Worm (Caenorhabditis elegans): ENCODE measurements around the gene nsy-1.

The nsy-1 gene

ce11 chrII:5058036-5058435, 35.5 kb downstream of the nsy-1 start, which contains the start of gene C27A2.12:
Gene C27A2.12 (minus strand): TSS chrII:5058136.
- TF ChIP-seq zag-1 (tag; optimal IDR thresholded peaks at IDR 0.05) (no peak), Y55F3AM.14 (GFP tag; optimal IDR thresholded peaks at IDR 0.05) (no peak), elt-3 (tag; optimal IDR thresholded peaks at IDR 0.05) (no peak), ztf-4 (tag; optimal IDR thresholded peaks at IDR 0.05) (no peak), ama-1 (optimal IDR thresholded peaks at IDR 0.05) (no peak), elt-1 (tag; optimal IDR thresholded peaks at IDR 0.05) (no peak), dmd-4 (tag; optimal IDR thresholded peaks at IDR 0.05) (no peak), nhr-129 (tag; optimal IDR thresholded peaks at IDR 0.05) (no peak), unc-39 (tag; optimal IDR thresholded peaks at IDR 0.05) (no peak), sem-4 (tag; optimal IDR thresholded peaks at IDR 0.05) (no peak), skn-1 (tag; optimal IDR thresholded peaks at IDR 0.05) (no peak), mdl-1 (tag; optimal IDR thresholded peaks at IDR 0.05) (no peak)

DNA sequence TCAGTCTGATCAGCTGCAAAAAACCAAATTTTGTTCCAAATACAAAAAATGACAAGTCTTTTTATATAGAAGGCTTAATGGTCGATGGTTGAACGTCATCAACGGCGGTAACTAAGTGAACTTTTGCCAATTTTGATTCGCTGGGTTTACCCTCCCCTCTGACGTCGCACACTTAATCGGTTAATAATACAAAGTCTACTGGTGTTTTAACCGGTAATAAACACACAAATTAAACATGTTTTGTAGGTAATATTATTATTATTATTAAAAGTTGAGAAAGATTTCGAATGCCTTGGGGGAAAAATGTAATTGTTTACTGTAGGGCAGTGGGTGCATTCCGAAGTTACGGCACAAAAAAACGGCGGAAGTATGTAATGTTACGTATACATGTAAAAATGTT, 38.2 kb downstream of the nsy-1 start, which contains the start of gene pho-12:
TSS of gene pho-12 (minus strand) at position 101 of the 400 bp plus-strand sequence.
- TF ChIP-seq lin-11 (tag; optimal IDR thresholded peaks at IDR 0.05) (no peak), peb-1 (tag; optimal IDR thresholded peaks at IDR 0.05) (no peak), fos-1 (tag; optimal IDR thresholded peaks at IDR 0.05) (no peak), sem-4 (tag; optimal IDR thresholded peaks at IDR 0.05) (no peak), zag-1 (tag; optimal IDR thresholded peaks at IDR 0.05) (no peak), nhr-23 (tag; optimal IDR thresholded peaks at IDR 0.05) (no peak), ceh-16 (tag; optimal IDR thresholded peaks at IDR 0.05) (no peak), sma-3 (GFP tag; optimal IDR thresholded peaks at IDR 0.05) (no peak), unc-55 (GFP tag; optimal IDR thresholded peaks at IDR 0.05) (no peak), nhr-25 (tag; optimal IDR thresholded peaks at IDR 0.05) (no peak), snpc-4 (tag; optimal IDR thresholded peaks at IDR 0.05) (no peak), egl-27 (tag; optimal IDR thresholded peaks at IDR 0.05) (no peak), nhr-237 (tag; optimal IDR thresholded peaks at IDR 0.05) (no peak), nhr-10 (tag; optimal IDR thresholded peaks at IDR 0.05) (no peak), mab-5 (tag; optimal IDR thresholded peaks at IDR 0.05) (no peak), nhr-6 (tag; optimal IDR thresholded peaks at IDR 0.05) (no peak), aly-2 (tag; optimal IDR thresholded peaks at IDR 0.05) (no peak), mdl-1 (tag; optimal IDR thresholded peaks at IDR 0.05) (no peak)

- TF ChIP-seq nhr-21 (tag; optimal IDR thresholded peaks at IDR 0.05) (peak; percentile 28), C34F6.9 (tag; optimal IDR thresholded peaks at IDR 0.05) (peak; percentile 83), nhr-237 (tag; optimal IDR thresholded peaks at IDR 0.05) (no peak), lsy-2 (tag; optimal IDR thresholded peaks at IDR 0.05) (peak; percentile 50 to 88), mbf-1 (tag; optimal IDR thresholded peaks at IDR 0.05) (no peak), ZK546.5 (tag; optimal IDR thresholded peaks at IDR 0.05) (no peak), aly-2 (tag; optimal IDR thresholded peaks at IDR 0.05) (no peak), unc-55 (GFP tag; optimal IDR thresholded peaks at IDR 0.05) (peak; percentile 94), ztf-1 (GFP tag; conservative IDR thresholded peaks at IDR 0.05) (no peak), sem-4 (tag; optimal IDR thresholded peaks at IDR 0.05) (no peak), gmeb-1 (tag; optimal IDR thresholded peaks at IDR 0.05) (peak; percentile 80), crh-2 (tag; optimal IDR thresholded peaks at IDR 0.05) (peak; percentile 77), sma-3 (GFP tag; optimal IDR thresholded peaks at IDR 0.05) (peak; percentile 69), lin-11 (tag; optimal IDR thresholded peaks at IDR 0.05) (peak; percentile 10), fos-1 (tag; optimal IDR thresholded peaks at IDR 0.05) (peak; percentile 40), sma-9 (GFP tag; optimal IDR thresholded peaks at IDR 0.05) (peak; percentile 62), sma-9 (tag; optimal IDR thresholded peaks at IDR 0.05) (no peak), nhr-6 (tag; optimal IDR thresholded peaks at IDR 0.05) (no peak), nhr-129 (tag; optimal IDR thresholded peaks at IDR 0.05) (peak; percentile 78), lin-13 (GFP tag; optimal IDR thresholded peaks at IDR 0.05) (peak; percentile 78), blmp-1 (tag; optimal IDR thresholded peaks at IDR 0.05; ENCODE audit: insufficient read depth) (peak; percentile 9), snpc-4 (tag; optimal IDR thresholded peaks at IDR 0.05) (peak; percentile 82), ceh-82 (tag; optimal IDR thresholded peaks at IDR 0.05) (no peak)
Measured at ce11 chrII:5061794-5062368, 39.3 kb downstream of the nsy-1 start, which contains the start of gene smc-5. Gene smc-5 (plus strand): TSS chrII:5062125.

Measured in whole organism, L2 larva.